Worm (Caenorhabditis elegans) whole organism, L2 larva: ENCODE data around the gene dhs-13.
"Not testable (repeated sequence)": the region's sequence is repeated elsewhere in the genome, so short reads cannot be mapped to it uniquely, and the experiment has no call there.

Experiments
- C34F6.9 ChIP-seq: fragments of 150-350 bp; optimal IDR thresholded peaks from 2 replicates; lab custom pipeline; 2014; ENCODE audit warnings: missing biosample characterization, missing genetic modification characterization
- F13H6.1 ChIP-seq: sonication (generic microtip); optimal IDR thresholded peaks from 2 replicates; lab custom pipeline; 2016; ENCODE audit warnings: missing genetic modification characterization, missing compliant biosample characterization
- R02D3.7 ChIP-seq: fragments of 150-350 bp; optimal IDR thresholded peaks from 2 replicates; lab custom pipeline; 2014; ENCODE audit warnings: missing biosample characterization, missing genetic modification characterization
- Y55F3AM.14 ChIP-seq: fragments of 200-800 bp; sonication (Bioruptor generic); optimal IDR thresholded peaks from 2 replicates; lab custom pipeline; 2018; ENCODE audit warnings: mild to moderate bottlenecking, missing genetic modification characterization, missing compliant biosample characterization
- ZK546.5 ChIP-seq: sonication (generic microtip); optimal IDR thresholded peaks from 2 replicates; lab custom pipeline; 2017; ENCODE audit warnings: missing biosample characterization, missing genetic modification characterization
- aly-2 ChIP-seq: fragments of 150-350 bp; optimal IDR thresholded peaks from 2 replicates; lab custom pipeline; 2014; ENCODE audit warnings: missing biosample characterization, missing genetic modification characterization
- blmp-1 ChIP-seq: sonication (generic microtip); optimal IDR thresholded peaks from 2 replicates; lab custom pipeline; 2017; ENCODE audit warnings: missing genetic modification characterization, mild to moderate bottlenecking, missing compliant biosample characterization, antibody characterized with exemption, moderate library complexity; ENCODE audit not compliant: insufficient read depth
- ceh-16 ChIP-seq: fragments of 150-350 bp; optimal IDR thresholded peaks from 2 replicates; lab custom pipeline; 2014; ENCODE audit warnings: missing biosample characterization, missing genetic modification characterization
- ceh-82 ChIP-seq: fragments of 150-350 bp; optimal IDR thresholded peaks from 2 replicates; lab custom pipeline; 2014; ENCODE audit warnings: missing biosample characterization, missing genetic modification characterization
- crh-2 ChIP-seq: sonication (generic microtip); optimal IDR thresholded peaks from 2 replicates; lab custom pipeline; 2017; ENCODE audit warnings: missing biosample characterization, missing genetic modification characterization
- egl-27 ChIP-seq: sonication (generic microtip); optimal IDR thresholded peaks from 3 replicates; lab custom pipeline; 2017; ENCODE audit warnings: missing biosample characterization, missing genetic modification reagents, missing genetic modification characterization
- elt-1 ChIP-seq: fragments of 150-350 bp; optimal IDR thresholded peaks from 2 replicates; lab custom pipeline; 2014; ENCODE audit warnings: missing biosample characterization, missing genetic modification characterization
- elt-3 ChIP-seq: sonication (generic microtip); optimal IDR thresholded peaks from 2 replicates; lab custom pipeline; 2017; ENCODE audit warnings: missing biosample characterization, missing genetic modification characterization
- fos-1 ChIP-seq: fragments of 150-350 bp; optimal IDR thresholded peaks from 2 replicates; lab custom pipeline; 2014; ENCODE audit warnings: missing biosample characterization, missing genetic modification characterization
- gmeb-1 ChIP-seq: fragments of 150-350 bp; optimal IDR thresholded peaks from 2 replicates; lab custom pipeline; 2014; ENCODE audit warnings: missing biosample characterization, missing genetic modification characterization
- lin-11 ChIP-seq: fragments of 150-350 bp; sonication (generic microtip); optimal IDR thresholded peaks from 2 replicates; lab custom pipeline; 2014; ENCODE audit warnings: missing biosample characterization, missing genetic modification characterization, inconsistent platforms, mixed read lengths
- lin-13 ChIP-seq: fragments of 150-350 bp; optimal IDR thresholded peaks from 2 replicates; lab custom pipeline; 2014; ENCODE audit warnings: missing biosample characterization, missing genetic modification reagents, missing genetic modification characterization
- lin-39 ChIP-seq: fragments of 150-350 bp; optimal IDR thresholded peaks from 2 replicates; lab custom pipeline; 2014; ENCODE audit warnings: missing biosample characterization, missing genetic modification reagents, missing genetic modification characterization
- lsy-2 ChIP-seq, 2 experiments: fragments of 150-350 bp in 1 of 2; sonication (generic microtip) in 1 of 2; optimal IDR thresholded peaks; 2 replicates each; lab custom pipeline; 2014 to 2017; ENCODE audit warnings: missing biosample characterization in 2 of 2, missing genetic modification characterization in 2 of 2
- mab-5 ChIP-seq: fragments of 150-350 bp; optimal IDR thresholded peaks from 2 replicates; lab custom pipeline; 2014; ENCODE audit warnings: missing biosample characterization, missing genetic modification characterization
- mdl-1 ChIP-seq, 2 experiments: fragments of 150-350 bp in 1 of 2; sonication (generic microtip) in 1 of 2; optimal IDR thresholded peaks; 2 replicates each; lab custom pipeline; 2017; ENCODE audit warnings: missing biosample characterization in 2 of 2, missing genetic modification characterization in 2 of 2
- nhr-10 ChIP-seq: sonication (generic microtip); optimal IDR thresholded peaks from 2 replicates; lab custom pipeline; 2017; ENCODE audit warnings: missing biosample characterization, missing genetic modification characterization
- nhr-129 ChIP-seq: fragments of 150-350 bp; optimal IDR thresholded peaks from 2 replicates; lab custom pipeline; 2014; ENCODE audit warnings: missing biosample characterization, missing genetic modification characterization
- nhr-21 ChIP-seq: fragments of 150-350 bp; optimal IDR thresholded peaks from 2 replicates; lab custom pipeline; 2014; ENCODE audit warnings: missing biosample characterization, missing genetic modification characterization
- nhr-237 ChIP-seq: fragments of 150-350 bp; optimal IDR thresholded peaks from 2 replicates; lab custom pipeline; 2014; ENCODE audit warnings: missing biosample characterization, missing genetic modification characterization
- nhr-25 ChIP-seq: fragments of 150-350 bp; sonication (generic microtip); optimal IDR thresholded peaks from 3 replicates; lab custom pipeline; 2014; ENCODE audit warnings: missing biosample characterization, missing genetic modification characterization
- nhr-77 ChIP-seq: fragments of 150-350 bp; optimal IDR thresholded peaks from 2 replicates; lab custom pipeline; 2014; ENCODE audit warnings: missing biosample characterization, missing genetic modification characterization
- peb-1 ChIP-seq: fragments of 150-350 bp; optimal IDR thresholded peaks from 2 replicates; lab custom pipeline; 2014; ENCODE audit warnings: missing biosample characterization, missing genetic modification characterization
- sem-4 ChIP-seq: fragments of 150-350 bp; optimal IDR thresholded peaks from 2 replicates; lab custom pipeline; 2014; ENCODE audit warnings: missing biosample characterization, missing genetic modification reagents, missing genetic modification characterization
- skn-1 ChIP-seq: sonication (generic microtip); optimal IDR thresholded peaks from 2 replicates; lab custom pipeline; 2017; ENCODE audit warnings: missing biosample characterization, missing genetic modification characterization
- sma-3 ChIP-seq: sonication (generic microtip); optimal IDR thresholded peaks from 2 replicates; lab custom pipeline; 2016; ENCODE audit warnings: missing genetic modification reagents, missing genetic modification characterization, missing compliant biosample characterization
- sma-9 ChIP-seq, 2 experiments: fragments of 150-350 bp in 1 of 2; sonication (generic microtip) in 1 of 2; optimal IDR thresholded peaks; 2 replicates each; lab custom pipeline; 2014 to 2016; ENCODE audit warnings: missing genetic modification characterization in 2 of 2, mild to moderate bottlenecking in 1 of 2, missing biosample characterization in 1 of 2, missing compliant biosample characterization in 1 of 2, missing genetic modification reagents in 1 of 2, moderate library complexity in 1 of 2
- unc-39 ChIP-seq: fragments of 150-350 bp; optimal IDR thresholded peaks from 2 replicates; lab custom pipeline; 2014; ENCODE audit warnings: missing biosample characterization, missing genetic modification characterization
- unc-55 ChIP-seq: fragments of 150-350 bp; sonication (generic microtip); optimal IDR thresholded peaks from 3 replicates; lab custom pipeline; 2014; ENCODE audit warnings: missing biosample characterization, missing genetic modification reagents, missing genetic modification characterization
- ztf-1 ChIP-seq: fragments of 200-800 bp; sonication (Bioruptor generic); conservative IDR thresholded peaks from 2 replicates; pipeline ENCODE4 v1.3.6; 2022; ENCODE audit warnings: missing genetic modification characterization, missing compliant biosample characterization
- ztf-11 ChIP-seq: sonication (generic microtip); optimal IDR thresholded peaks from 2 replicates; lab custom pipeline; 2017; ENCODE audit warnings: missing biosample characterization, missing genetic modification characterization
- ztf-4 ChIP-seq: fragments of 150-350 bp; optimal IDR thresholded peaks from 2 replicates; lab custom pipeline; 2014; ENCODE audit warnings: missing biosample characterization, missing genetic modification characterization

The dhs-13 gene

ce11 chrV:1771727-1772126 lies at the start of gene dhs-13:
TSS of gene dhs-13 (minus strand) at chrV:1771734.
- peak; percentile 58 for TF ChIP-seq sma-9 (GFP tag; optimal IDR thresholded peaks at IDR 0.05; lab: Kevin White, UChicago)
- no peak for TF ChIP-seq sma-9 (tag; optimal IDR thresholded peaks at IDR 0.05; lab: Kevin White, UChicago)
- TF ChIP-seq peb-1 = no peak
- TF ChIP-seq R02D3.7 = no peak
- TF ChIP-seq ceh-16 (tag; lab: Kevin White, UChicago) = no peak
- peak; percentile 1 for TF ChIP-seq sma-3
- TF ChIP-seq nhr-77 = no peak
- TF ChIP-seq gmeb-1 (tag; lab: Kevin White, UChicago) = peak; percentile 25
- peak; percentile 49 for TF ChIP-seq fos-1
- TF ChIP-seq lsy-2 (tag; optimal IDR thresholded peaks at IDR 0.05; lab: Kevin White, UChicago) = peak in 1 of 2 experiments; percentile 5
- peak; percentile 62 for TF ChIP-seq nhr-129 (tag; lab: Kevin White, UChicago)
- TF ChIP-seq nhr-21 = peak; percentile 14
- no peak for TF ChIP-seq ceh-82 (tag; lab: Kevin White, UChicago)
- TF ChIP-seq F13H6.1 (tag; lab: Kevin White, UChicago) = peak; percentile 21

ce11 chrV:1821287-1821686 lies 49.8 kb upstream of the dhs-13 start, which contains the start of the genes gly-7 and mrpl-39:
TSS of gene gly-7 (minus strand) at chrV:1821323.
TSS of gene mrpl-39 (plus strand) at chrV:1821579.
- TF ChIP-seq elt-3 (tag; lab: Kevin White, UChicago) = no peak
- peak; percentile 45 for TF ChIP-seq unc-55 (GFP tag; lab: Kevin White, UChicago)
- TF ChIP-seq ztf-1 (GFP tag; lab: Robert Waterston, UW) = no peak
- no peak for TF ChIP-seq mab-5 (tag; lab: Kevin White, UChicago)
- peak in 1 of 2 experiments; percentile 35 for TF ChIP-seq lsy-2 (tag; optimal IDR thresholded peaks at IDR 0.05; lab: Kevin White, UChicago)
- peak; percentile 56 for TF ChIP-seq gmeb-1 (tag; lab: Kevin White, UChicago)
- peak; percentile 48 for TF ChIP-seq lin-11
- peak; percentile 30 for TF ChIP-seq nhr-129 (tag; lab: Kevin White, UChicago)
- peak; percentile 23 for TF ChIP-seq C34F6.9
- TF ChIP-seq crh-2 (tag; lab: Kevin White, UChicago) = peak; percentile 34
- TF ChIP-seq F13H6.1 (tag; lab: Kevin White, UChicago) = peak; percentile 10
- no peak for TF ChIP-seq sem-4 (tag; lab: Kevin White, UChicago)
- TF ChIP-seq lin-13 = no peak
- peak; percentile 23 for TF ChIP-seq sma-3

DNA sequence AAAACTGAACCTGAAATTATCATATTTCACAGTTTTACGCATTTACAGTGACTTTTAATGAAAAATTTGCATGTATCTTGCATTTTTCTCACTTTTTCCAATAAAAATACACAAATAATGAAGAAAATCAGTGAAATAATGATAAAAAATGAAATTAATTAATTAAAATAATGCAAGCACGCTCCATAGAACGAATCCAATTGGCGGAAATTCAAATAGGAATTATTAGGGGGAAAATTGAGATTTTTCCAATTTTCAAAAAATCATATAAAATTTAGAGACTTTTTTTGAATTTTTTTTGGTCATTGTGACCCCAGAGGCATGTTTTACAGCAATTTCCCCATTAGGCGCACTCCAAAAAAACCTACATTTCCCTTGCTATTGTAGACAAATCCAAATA lies 49.2 kb upstream of the dhs-13 start:
- TF ChIP-seq unc-55 (GFP tag; lab: Kevin White, UChicago) (no peak), mdl-1 (tag; optimal IDR thresholded peaks at IDR 0.05; lab: Kevin White, UChicago) (no peak), nhr-77 (no peak), skn-1 (tag; lab: Kevin White, UChicago) (no peak), fos-1 (no peak), ceh-82 (tag; lab: Kevin White, UChicago) (no peak), aly-2 (tag; lab: Kevin White, UChicago) (no peak), ztf-4 (tag; lab: Kevin White, UChicago) (no peak), Y55F3AM.14 (GFP tag; lab: Kevin White, UChicago) (no peak), lin-39 (no peak), sma-3 (no peak), egl-27 (tag; lab: Kevin White, UChicago) (no peak)
- TF ChIP-seq, all 48 proteins: peak for 0

ce11 chrV:1820016-1820415 lies 48.5 kb upstream of the dhs-13 start:
- no peak for TF ChIP-seq lin-39
- no peak for TF ChIP-seq lin-13
- TF ChIP-seq unc-39 = no peak
- TF ChIP-seq nhr-21 = no peak
- TF ChIP-seq nhr-129 (tag; lab: Kevin White, UChicago) = no peak
- no peak for TF ChIP-seq nhr-25 (tag; lab: Kevin White, UChicago)
- no peak for TF ChIP-seq skn-1 (tag; lab: Kevin White, UChicago)
- TF ChIP-seq nhr-77 = no peak

DNA sequence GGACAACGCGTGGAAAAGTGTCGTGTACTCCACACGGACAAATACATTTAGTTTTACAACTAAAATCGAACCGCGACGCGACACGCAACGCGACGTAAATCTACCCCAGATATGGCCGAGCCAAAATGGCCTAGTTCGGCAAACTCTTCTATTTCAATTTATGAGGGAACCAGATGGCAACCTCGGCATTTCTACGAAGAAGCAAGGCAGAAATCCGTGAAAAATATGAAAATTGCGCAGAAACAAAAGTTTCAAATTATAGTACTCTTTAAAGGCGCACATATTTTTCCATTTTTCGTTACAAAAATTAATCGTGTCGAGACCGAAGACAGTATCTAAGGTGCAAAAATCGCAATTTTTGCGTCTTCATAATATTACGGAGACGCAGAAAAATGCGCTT lies 43.2 kb upstream of the dhs-13 start, which contains the start of gene Y46H3A.5:
Y46H3A.5 (minus strand) TSS at position 101 of the 400 bp plus-strand sequence.
- TF ChIP-seq mdl-1 (tag; optimal IDR thresholded peaks at IDR 0.05; lab: Kevin White, UChicago); nhr-237 (tag; lab: Kevin White, UChicago); lin-39: not testable (repeated sequence)

DNA sequence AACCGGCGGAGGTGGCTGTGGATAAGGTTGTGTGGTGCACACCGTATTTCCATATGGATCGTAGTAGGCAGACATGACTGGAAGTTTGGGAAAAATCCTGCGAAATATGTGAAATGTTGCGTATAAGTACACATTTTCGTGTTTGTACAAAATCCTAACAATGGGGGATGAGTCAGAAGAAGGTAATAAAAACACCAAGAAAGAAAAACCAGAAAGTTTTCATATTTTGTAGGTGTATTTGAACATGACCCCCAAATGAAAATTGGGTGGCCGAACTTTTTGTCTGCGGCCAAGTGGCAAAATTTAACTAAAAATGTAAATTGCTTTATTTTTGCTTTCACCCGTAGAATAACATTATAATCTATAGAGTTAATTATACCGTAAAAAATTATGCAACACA lies 39.5 kb upstream of the dhs-13 start, which contains the start of gene Y46H3A.4:
Y46H3A.4 (minus strand) TSS at position 101 of the 400 bp plus-strand sequence.
- TF ChIP-seq ZK546.5 (tag; lab: Kevin White, UChicago) (no peak), sem-4 (tag; lab: Kevin White, UChicago) (no peak), elt-1 (tag; lab: Kevin White, UChicago) (no peak), lsy-2 (tag; optimal IDR thresholded peaks at IDR 0.05; lab: Kevin White, UChicago) (no peak), egl-27 (tag; lab: Kevin White, UChicago) (no peak), ztf-11 (tag; lab: Kevin White, UChicago) (no peak), nhr-10 (tag; lab: Kevin White, UChicago) (no peak), blmp-1 (no peak), elt-3 (tag; lab: Kevin White, UChicago) (no peak), nhr-77 (no peak), skn-1 (tag; lab: Kevin White, UChicago) (no peak), C34F6.9 (no peak)
